Worm (Caenorhabditis elegans): ENCODE results near the gene tsp-10.

tsp-10 gene

ce11 chrII:6721581-6721980 is 3.2 kb downstream of the tsp-10 start (continued):
- TF ChIP-seq ceh-27 (GFP tag; optimal IDR thresholded peaks at IDR 0.05) (peak; percentile 41), ztf-26 (tag; optimal IDR thresholded peaks at IDR 0.05) (no peak), F49E8.2 (tag; optimal IDR thresholded peaks at IDR 0.05; ENCODE audit: insufficient read depth) (no peak), C06A6.2 (GFP tag; conservative IDR thresholded peaks at IDR 0.05) (no peak), ztf-28 (GFP tag; IDR thresholded peaks at IDR 0.05) (peak; percentile 65; the same call in 1 of the 2 replicates), hrde-1 (tag; optimal IDR thresholded peaks at IDR 0.05; ENCODE audit: borderline replicate concordance) (no peak), atf-7 (tag; optimal IDR thresholded peaks at IDR 0.05) (peak; percentile 4), mcd-1 (GFP tag; IDR thresholded peaks at IDR 0.05) (peak; percentile 51; the same call in 1 of the 2 replicates), B0336.3 (GFP tag; IDR thresholded peaks at IDR 0.05) (no peak), nfyb-1 (GFP tag; IDR thresholded peaks at IDR 0.05) (no peak), zim-3 (tag; optimal IDR thresholded peaks at IDR 0.05) (no peak), hmg-1.2 (GFP tag; IDR thresholded peaks at IDR 0.05) (peak; percentile 67), snpc-3.4 (tag; optimal IDR thresholded peaks at IDR 0.05) (peak; percentile 12), xnd-1 (tag; optimal IDR thresholded peaks at IDR 0.05) (no peak), die-1 (tag; optimal IDR thresholded peaks at IDR 0.05) (peak; percentile 70), F10E7.11 (tag; optimal IDR thresholded peaks at IDR 0.05) (no peak), egrh-3 (GFP tag; IDR thresholded peaks at IDR 0.05) (peak; percentile 44; the same call in 1 of the 2 replicates), hlh-12 (tag; optimal IDR thresholded peaks at IDR 0.05) (no peak), ama-1 (optimal IDR thresholded peaks at IDR 0.05) (no peak), ama-1 (GFP tag; optimal IDR thresholded peaks at IDR 0.05) (no peak), madf-8 (GFP tag; conservative IDR thresholded peaks at IDR 0.05) (no peak), gei-17 (GFP tag; optimal IDR thresholded peaks at IDR 0.05) (no peak), mxl-1 (tag; optimal IDR thresholded peaks at IDR 0.05) (no peak), B0261.1 (tag; optimal IDR thresholded peaks at IDR 0.05) (peak; percentile 85), bed-2 (GFP tag; IDR thresholded peaks at IDR 0.05) (no peak), him-1 (tag; optimal IDR thresholded peaks at IDR 0.05) (peak; percentile 88), lin-40 (tag; optimal IDR thresholded peaks at IDR 0.05) (no peak), F22D6.2 (tag; optimal IDR thresholded peaks at IDR 0.05) (no peak), sea-2 (GFP tag; IDR thresholded peaks at IDR 0.05) (no peak), efl-1 (GFP tag; optimal IDR thresholded peaks at IDR 0.05) (no peak), athp-1 (tag; optimal IDR thresholded peaks at IDR 0.05) (no peak), egl-18 (GFP tag; IDR thresholded peaks at IDR 0.05) (no peak), hmg-20 (GFP tag; IDR thresholded peaks at IDR 0.05) (no peak), F37B4.10 (GFP tag; IDR thresholded peaks at IDR 0.05) (no peak), unc-130 (GFP tag; optimal IDR thresholded peaks at IDR 0.05) (no peak), F39B2.1 (GFP tag; IDR thresholded peaks at IDR 0.05) (no peak), aptf-3 (GFP tag; IDR thresholded peaks at IDR 0.05) (0 out of 2 replicates have a peak, but pooled peaks have one; percentile 24), snpc-1.1 (tag; optimal IDR thresholded peaks at IDR 0.05; ENCODE audit: insufficient read depth) (peak; percentile 14), lin-54 (GFP tag; optimal IDR thresholded peaks at IDR 0.05) (no peak), pha-4 (tag; optimal IDR thresholded peaks at IDR 0.05) (no peak), ekl-4 (GFP tag; IDR thresholded peaks at IDR 0.05) (no peak), lin-35 (GFP tag; optimal IDR thresholded peaks at IDR 0.05) (no peak), nhr-179 (tag; optimal IDR thresholded peaks at IDR 0.05) (no peak), Y56A3A.18 (GFP tag; IDR thresholded peaks at IDR 0.05) (no peak), egl-44 (GFP tag; IDR thresholded peaks at IDR 0.05) (no peak), B0019.2 (GFP tag; conservative IDR thresholded peaks at IDR 0.05) (no peak), dpl-1 (GFP tag; optimal IDR thresholded peaks at IDR 0.05) (no peak), pbrm-1 (GFP tag; IDR thresholded peaks at IDR 0.05) (no peak), tlf-1 (GFP tag; optimal IDR thresholded peaks at IDR 0.05) (no peak), tbp1 (GFP tag; optimal IDR thresholded peaks at IDR 0.05) (peak; percentile 95)

Data from whole organism, young adult.